Worm (Caenorhabditis elegans): Measurements from ENCODE around the gene F35E8.13.

F35E8.13 gene

ce11 chrV:15922979-15923378 is at the start of gene F35E8.13:
Gene F35E8.13 (plus strand): TSS chrV:15923279.
- TF ChIP-seq pros-1 (tag; optimal IDR thresholded peaks at IDR 0.05) (no peak), hlh-30 (tag; optimal IDR thresholded peaks at IDR 0.05; ENCODE audit: insufficient read depth) (no peak), C38D4.7 (GFP tag; optimal IDR thresholded peaks at IDR 0.05) (no peak), ceh-34 (tag; optimal IDR thresholded peaks at IDR 0.05) (no peak), npax-4 (tag; optimal IDR thresholded peaks at IDR 0.05) (no peak), T23F11.4 (GFP tag; optimal IDR thresholded peaks at IDR 0.05) (no peak), nhr-232 (tag; optimal IDR thresholded peaks at IDR 0.05) (no peak), ceh-24 (tag; optimal IDR thresholded peaks at IDR 0.05) (no peak), ceh-45 (GFP tag; IDR thresholded peaks at IDR 0.05) (no peak)

ce11 chrV:15873762-15874161 is 49.3 kb upstream of the F35E8.13 start:
- TF ChIP-seq sdc-2 (tag; optimal IDR thresholded peaks at IDR 0.05), result peak; percentile 93
- peak; percentile 99 for TF ChIP-seq ceh-14 (tag; optimal IDR thresholded peaks at IDR 0.05)
- peak; percentile 55 for TF ChIP-seq ceh-22 (tag; optimal IDR thresholded peaks at IDR 0.05)
- TF ChIP-seq ahr-1 (tag; optimal IDR thresholded peaks at IDR 0.05), result peak; percentile 98
- no peak for TF ChIP-seq pax-1 (tag; optimal IDR thresholded peaks at IDR 0.05)
- TF ChIP-seq tbx-2 (tag; optimal IDR thresholded peaks at IDR 0.05), result peak; percentile 98
- peak; percentile 96 for TF ChIP-seq fax-1 (tag; optimal IDR thresholded peaks at IDR 0.05)
- peak; percentile 99 for TF ChIP-seq hlh-13 (GFP tag; optimal IDR thresholded peaks at IDR 0.05)
- peak; percentile 96 for TF ChIP-seq pag-3 (tag; optimal IDR thresholded peaks at IDR 0.05; ENCODE audit: borderline replicate concordance)
- TF ChIP-seq npax-4 (tag; optimal IDR thresholded peaks at IDR 0.05), result peak; percentile 98
- TF ChIP-seq nfya-1 (tag; optimal IDR thresholded peaks at IDR 0.05), result peak; percentile 90
- peak; percentile 99 for TF ChIP-seq Y22D7AL.16 (tag; optimal IDR thresholded peaks at IDR 0.05)
- TF ChIP-seq hlh-6 (tag; optimal IDR thresholded peaks at IDR 0.05), result peak; percentile 99
- TF ChIP-seq pros-1 (tag; optimal IDR thresholded peaks at IDR 0.05), result peak; percentile 56
- TF ChIP-seq elt-4 (tag; optimal IDR thresholded peaks at IDR 0.05), result peak; percentile 97
- peak; percentile 99 for TF ChIP-seq nhr-232 (tag; optimal IDR thresholded peaks at IDR 0.05)
- TF ChIP-seq unc-42 (tag; optimal IDR thresholded peaks at IDR 0.05), result peak; percentile 86
- TF ChIP-seq F13H6.1 (tag; optimal IDR thresholded peaks at IDR 0.05), result peak; percentile 98
- TF ChIP-seq pha-2 (tag; optimal IDR thresholded peaks at IDR 0.05), result peak; percentile 97
- no peak for TF ChIP-seq nhr-11 (tag; optimal IDR thresholded peaks at IDR 0.05)
- peak; percentile 99 for TF ChIP-seq ceh-6 (GFP tag; optimal IDR thresholded peaks at IDR 0.05)
- TF ChIP-seq zip-5 (tag; optimal IDR thresholded peaks at IDR 0.05), result peak; percentile 94
- peak; percentile 99 for TF ChIP-seq ceh-34 (tag; optimal IDR thresholded peaks at IDR 0.05)
- no peak for TF ChIP-seq pha-4 (tag; optimal IDR thresholded peaks at IDR 0.05)
- TF ChIP-seq ceh-19 (GFP tag; optimal IDR thresholded peaks at IDR 0.05), result peak; percentile 99
- peak; percentile 99 for TF ChIP-seq syd-9 (tag; optimal IDR thresholded peaks at IDR 0.05)
- peak; percentile 98 for TF ChIP-seq hlh-15 (tag; optimal IDR thresholded peaks at IDR 0.05)
- peak; percentile 98 for TF ChIP-seq ceh-9 (tag; optimal IDR thresholded peaks at IDR 0.05)
- peak; percentile 93 for TF ChIP-seq K09A11.1 (tag; optimal IDR thresholded peaks at IDR 0.05; ENCODE audit: insufficient read depth)
- TF ChIP-seq tbx-7 (tag; optimal IDR thresholded peaks at IDR 0.05), result peak; percentile 82
- peak; percentile 97 for TF ChIP-seq fkh-6 (tag; optimal IDR thresholded peaks at IDR 0.05)
- peak; percentile 98 for TF ChIP-seq che-1 (tag; optimal IDR thresholded peaks at IDR 0.05)
- peak; percentile 99 for TF ChIP-seq ceh-48 (tag; optimal IDR thresholded peaks at IDR 0.05)
- TF ChIP-seq lim-6 (tag; optimal IDR thresholded peaks at IDR 0.05), result peak; percentile 97
- no peak for TF ChIP-seq ama-1 (optimal IDR thresholded peaks at IDR 0.05)
- peak; percentile 99 for TF ChIP-seq pqm-1 (tag; optimal IDR thresholded peaks at IDR 0.05)
- peak; percentile 99 for TF ChIP-seq gmeb-2 (tag; optimal IDR thresholded peaks at IDR 0.05)
- TF ChIP-seq mec-3 (tag; optimal IDR thresholded peaks at IDR 0.05; ENCODE audit: borderline replicate concordance), result peak; percentile 94
- TF ChIP-seq ets-4 (tag; optimal IDR thresholded peaks at IDR 0.05), result peak; percentile 88
- TF ChIP-seq ceh-2 (tag; optimal IDR thresholded peaks at IDR 0.05), result peak; percentile 98
- no peak for TF ChIP-seq unc-55 (GFP tag; optimal IDR thresholded peaks at IDR 0.05)
- peak; percentile 98 for TF ChIP-seq sox-2 (GFP tag; IDR thresholded peaks at IDR 0.05)
- TF ChIP-seq ceh-18 (tag; optimal IDR thresholded peaks at IDR 0.05), result peak; percentile 96
- TF ChIP-seq ceh-45 (GFP tag; IDR thresholded peaks at IDR 0.05), result peak; percentile 99
- peak; percentile 99 for TF ChIP-seq K02D7.2 (tag; optimal IDR thresholded peaks at IDR 0.05)
- peak; percentile 98 for TF ChIP-seq madf-2 (tag; optimal IDR thresholded peaks at IDR 0.05)
- peak; percentile 98 for TF ChIP-seq C38D4.7 (GFP tag; optimal IDR thresholded peaks at IDR 0.05)
- TF ChIP-seq lin-11 (tag; optimal IDR thresholded peaks at IDR 0.05), result peak; percentile 97
